Worm (Caenorhabditis elegans): Measurements from ENCODE around the gene fig-1.

The fig-1 gene

ce11 chrV:11029309-11029708, 48.3 kb upstream of the fig-1 start (continued):
- TF ChIP-seq madf-5 (GFP tag; IDR thresholded peaks at IDR 0.05) (no peak), unc-130 (GFP tag; optimal IDR thresholded peaks at IDR 0.05) (peak; percentile 88), hlh-30 (tag; optimal IDR thresholded peaks at IDR 0.05; ENCODE audit: insufficient read depth) (peak; percentile 14), spr-1 (tag; optimal IDR thresholded peaks at IDR 0.05) (peak; percentile 41), zip-2 (tag; optimal IDR thresholded peaks at IDR 0.05) (no peak), lim-7 (GFP tag; IDR thresholded peaks at IDR 0.05) (no peak), nhr-77 (tag; optimal IDR thresholded peaks at IDR 0.05) (no peak), snpc-1.2 (GFP tag; IDR thresholded peaks at IDR 0.05) (no peak), nhr-48 (tag; optimal IDR thresholded peaks at IDR 0.05) (no peak), daf-16 (GFP tag; optimal IDR thresholded peaks at IDR 0.05) (no peak), daf-16 (tag; optimal IDR thresholded peaks at IDR 0.05) (peak; percentile 29), egl-27 (tag; optimal IDR thresholded peaks at IDR 0.05) (no peak), lin-39 (tag; optimal IDR thresholded peaks at IDR 0.05) (no peak), nhr-237 (tag; optimal IDR thresholded peaks at IDR 0.05) (no peak), R02D3.7 (tag; optimal IDR thresholded peaks at IDR 0.05) (no peak), lsy-2 (tag; optimal IDR thresholded peaks at IDR 0.05) (peak in 1 of 2 experiments; percentile 70), F26F4.8 (GFP tag; conservative IDR thresholded peaks at IDR 0.05) (no peak), fos-1 (tag; optimal IDR thresholded peaks at IDR 0.05) (no peak), gei-8 (GFP tag; optimal IDR thresholded peaks at IDR 0.05) (no peak), ceh-82 (tag; optimal IDR thresholded peaks at IDR 0.05) (no peak), rbr-2 (tag; optimal IDR thresholded peaks at IDR 0.05) (peak; percentile 39), pqm-1 (tag; optimal IDR thresholded peaks at IDR 0.05) (no peak), lin-38 (GFP tag; IDR thresholded peaks at IDR 0.05) (peak; percentile 69), fkh-10 (GFP tag; optimal IDR thresholded peaks at IDR 0.05) (no peak), snpc-4 (tag; optimal IDR thresholded peaks at IDR 0.05) (no peak), mxl-2 (GFP tag; conservative IDR thresholded peaks at IDR 0.05) (no peak), unc-39 (tag; optimal IDR thresholded peaks at IDR 0.05) (no peak), F49E8.2 (tag; optimal IDR thresholded peaks at IDR 0.05; ENCODE audit: borderline replicate concordance) (peak; percentile 27), ztf-7 (tag; optimal IDR thresholded peaks at IDR 0.05) (no peak), nhr-10 (tag; optimal IDR thresholded peaks at IDR 0.05) (no peak), lin-1 (GFP tag; IDR thresholded peaks at IDR 0.05) (no peak), mep-1 (tag; optimal IDR thresholded peaks at IDR 0.05) (peak; percentile 24), mes-2 (tag; optimal IDR thresholded peaks at IDR 0.05; ENCODE audit: poor library complexity, severe bottlenecking) (peak; percentile 97), ztf-11 (tag; optimal IDR thresholded peaks at IDR 0.05) (no peak), daf-19 (GFP tag; conservative IDR thresholded peaks at IDR 0.05) (no peak), T20F7.1 (GFP tag; optimal IDR thresholded peaks at IDR 0.05) (peak; percentile 42), ceh-62 (tag; optimal IDR thresholded peaks at IDR 0.05) (no peak), D1046.2 (GFP tag; IDR thresholded peaks at IDR 0.05) (no peak), dpl-1 (GFP tag; optimal IDR thresholded peaks at IDR 0.05) (peak; percentile 95), T26A8.4 (GFP tag; IDR thresholded peaks at IDR 0.05) (no peak), Y48G9A.11 (GFP tag; IDR thresholded peaks at IDR 0.05) (no peak), ZK337.2 (GFP tag; IDR thresholded peaks at IDR 0.05) (0 out of 2 replicates have a peak, but pooled peaks have one; percentile 53), aha-1 (tag) (no peak), hif-1 (tag; optimal IDR thresholded peaks at IDR 0.05) (peak in 1 of 2 experiments; percentile 82), jun-1 (tag; optimal IDR thresholded peaks at IDR 0.05) (no peak), lin-29 (GFP tag; IDR thresholded peaks at IDR 0.05) (no peak), Y75B8A.6 (GFP tag; IDR thresholded peaks at IDR 0.05) (no peak), mdl-1 (tag; optimal IDR thresholded peaks at IDR 0.05) (no peak), nhr-28 (tag; optimal IDR thresholded peaks at IDR 0.05) (peak; percentile 33), zip-11 (GFP tag; IDR thresholded peaks at IDR 0.05) (no peak), php-3 (GFP tag; IDR thresholded peaks at IDR 0.05) (no peak), ces-1 (GFP tag; optimal IDR thresholded peaks at IDR 0.05) (no peak), mdt-29 (GFP tag; IDR thresholded peaks at IDR 0.05) (no peak), lin-13 (GFP tag; optimal IDR thresholded peaks at IDR 0.05) (no peak)

All from whole organism, L4 larva.